Worm (Caenorhabditis elegans): ENCODE data around the gene pgp-6.
A peak's percentile ranks its signal among the peaks of the same experiment; 100 is the strongest.

DNA sequence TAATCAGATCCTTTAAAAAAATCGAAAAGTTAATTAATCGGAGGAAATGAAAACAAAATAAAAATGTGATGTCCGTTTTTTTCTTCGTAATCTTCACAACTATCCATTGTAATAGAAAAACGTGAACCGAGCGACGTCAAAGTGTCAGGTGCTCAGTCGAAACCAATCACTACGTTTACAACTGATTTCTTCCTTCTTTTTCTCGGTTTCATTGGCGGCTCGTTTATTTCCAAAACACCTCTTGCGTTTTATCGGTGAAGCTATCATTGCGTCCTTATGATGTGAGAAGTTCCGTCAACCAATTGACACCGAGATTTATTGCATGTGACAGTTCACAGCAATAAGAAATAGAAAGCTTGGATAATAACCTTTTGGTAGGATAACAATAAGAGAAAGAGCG, 24.0 kb downstream of the pgp-6 start:
- peak; percentile 21 for TF ChIP-seq tbx-2 (tag; optimal IDR thresholded peaks at IDR 0.05)
- peak in 1 of 2 experiments; percentile 44 for TF ChIP-seq lsy-2 (tag; optimal IDR thresholded peaks at IDR 0.05)
- TF ChIP-seq ceh-90 (tag; optimal IDR thresholded peaks at IDR 0.05) = no peak
- no peak for TF ChIP-seq unc-86 (tag; optimal IDR thresholded peaks at IDR 0.05)
- TF ChIP-seq pqm-1 (tag; optimal IDR thresholded peaks at IDR 0.05) = no peak
- TF ChIP-seq lin-13 (GFP tag; optimal IDR thresholded peaks at IDR 0.05) = peak; percentile 2
- no peak for TF ChIP-seq hpl-2 (GFP tag; optimal IDR thresholded peaks at IDR 0.05)
- no peak for TF ChIP-seq nhr-84 (tag; optimal IDR thresholded peaks at IDR 0.05)

All from whole organism, L1 larva.